Fruit fly (Drosophila melanogaster) whole organism, embryonic: ENCODE data around the gene Rab39.

Experiments used
- CG10431 ChIP-seq: fragments of 200-800 bp; sonication (Bioruptor generic); optimal IDR thresholded peaks from 3 replicates; lab custom pipeline; 2018; ENCODE audit warnings: missing biosample characterization, mild to moderate bottlenecking, missing genetic modification characterization
- CG10543 ChIP-seq: fragments of 200-800 bp; sonication (Bioruptor generic); optimal IDR thresholded peaks from 3 replicates; lab custom pipeline; 2017; ENCODE audit warnings: missing biosample characterization, mild to moderate bottlenecking, missing genetic modification characterization, moderate library complexity
- CG10959 ChIP-seq: fragments of 200-800 bp; sonication (Bioruptor generic); IDR thresholded peaks from 2 replicates; pipeline ENCODE4 v1.3.6; 2022; ENCODE audit warnings: missing biosample characterization, missing genetic modification characterization
- CG11085 ChIP-seq: fragments of 200-800 bp; sonication (Bioruptor generic); IDR thresholded peaks from 2 replicates; pipeline ENCODE4 v1.3.6; 2022; ENCODE audit warnings: missing biosample characterization, missing genetic modification characterization
- CG11398 ChIP-seq: fragments of 200-800 bp; sonication (Bioruptor generic); optimal IDR thresholded peaks from 2 replicates; lab custom pipeline; 2016; ENCODE audit warnings: missing biosample characterization, missing genetic modification characterization
- CG11504 ChIP-seq: fragments of 200-800 bp; sonication (Bioruptor generic); optimal IDR thresholded peaks from 3 replicates; lab custom pipeline; 2019; ENCODE audit warnings: missing biosample characterization, mild to moderate bottlenecking, missing genetic modification characterization, moderate library complexity
- CG11696 ChIP-seq: fragments of 200-800 bp; sonication (Bioruptor generic); IDR thresholded peaks from 2 replicates; pipeline ENCODE4 v1.3.6; 2022; ENCODE audit warnings: missing biosample characterization, missing genetic modification characterization
- CG12219 ChIP-seq: fragments of 200-800 bp; sonication (Bioruptor generic); optimal IDR thresholded peaks from 3 replicates; lab custom pipeline; 2018; ENCODE audit warnings: missing biosample characterization, mild to moderate bottlenecking, missing genetic modification characterization
- CG12659 ChIP-seq: fragments of 200-800 bp; sonication (Bioruptor generic); optimal IDR thresholded peaks from 3 replicates; lab custom pipeline; 2017; ENCODE audit warnings: mild to moderate bottlenecking, missing biosample characterization, missing genetic modification reagents, missing genetic modification characterization
- CG1602 ChIP-seq: fragments of 200-800 bp; sonication (Bioruptor generic); optimal IDR thresholded peaks from 3 replicates; lab custom pipeline; 2016; ENCODE audit warnings: missing biosample characterization, missing genetic modification characterization
- CG17568 ChIP-seq: fragments of 200-800 bp; sonication (Bioruptor generic); optimal IDR thresholded peaks from 2 replicates; lab custom pipeline; 2018; ENCODE audit warnings: missing biosample characterization, mild to moderate bottlenecking, missing genetic modification characterization, moderate library complexity
- CG2678 ChIP-seq: fragments of 200-800 bp; sonication (Bioruptor generic); optimal IDR thresholded peaks from 3 replicates; lab custom pipeline; 2019; ENCODE audit warnings: missing biosample characterization, mild to moderate bottlenecking, missing genetic modification characterization, moderate library complexity
- CG2712 ChIP-seq: fragments of 200-800 bp; optimal IDR thresholded peaks from 3 replicates; lab custom pipeline; 2019; ENCODE audit warnings: missing biosample characterization, mild to moderate bottlenecking, missing genetic modification characterization, moderate library complexity
- CG2875 ChIP-seq: fragments of 200-800 bp; sonication (Bioruptor generic); optimal IDR thresholded peaks from 2 replicates; lab custom pipeline; 2017; ENCODE audit warnings: missing biosample characterization, mild to moderate bottlenecking, missing genetic modification characterization, missing genetic modification reagents
- CG3847 ChIP-seq: fragments of 200-800 bp; sonication (Bioruptor generic); IDR thresholded peaks from 2 replicates; pipeline ENCODE4 v1.3.6; 2022; ENCODE audit warnings: missing biosample characterization, missing genetic modification characterization
- CG4730 ChIP-seq: fragments of 200-800 bp; sonication (Bioruptor generic); IDR thresholded peaks from 2 replicates; pipeline ENCODE4 v1.3.6; 2022; ENCODE audit warnings: missing biosample characterization, missing genetic modification characterization
- CG6683 ChIP-seq: fragments of 200-800 bp; sonication (Bioruptor generic); optimal IDR thresholded peaks from 2 replicates; lab custom pipeline; 2017; ENCODE audit warnings: missing biosample characterization, mild to moderate bottlenecking, missing genetic modification characterization, missing genetic modification reagents
- CG9215 ChIP-seq: fragments of 200-800 bp; sonication (Bioruptor generic); IDR thresholded peaks from 2 replicates; pipeline ENCODE4 v1.3.6; 2022; ENCODE audit warnings: missing biosample characterization, missing genetic modification characterization
- Dek ChIP-seq: fragments of 200-800 bp; sonication (Bioruptor generic); optimal IDR thresholded peaks from 3 replicates; lab custom pipeline; 2019; ENCODE audit warnings: missing biosample characterization, mild to moderate bottlenecking, missing genetic modification characterization, moderate library complexity
- E2f1 ChIP-seq: fragments of 200-800 bp; sonication (Bioruptor generic); IDR thresholded peaks from 2 replicates; pipeline ENCODE4 v1.3.6; 2022; ENCODE audit warnings: missing biosample characterization, missing genetic modification characterization
- Gug ChIP-seq: fragments of 200-800 bp; sonication (Bioruptor generic); IDR thresholded peaks from 4 replicates; pipeline ENCODE4 v1.3.6; 2022; ENCODE audit warnings: missing biosample characterization, missing genetic modification characterization
- H15 ChIP-seq: fragments of 200-800 bp; sonication (Bioruptor generic); IDR thresholded peaks from 3 replicates; pipeline ENCODE4 v1.3.6; 2022; ENCODE audit warnings: missing biosample characterization, missing genetic modification characterization
- H2.0 ChIP-seq: fragments of 200-800 bp; sonication (Bioruptor generic); IDR thresholded peaks from 2 replicates; pipeline ENCODE4 v1.3.6; 2022; ENCODE audit warnings: missing biosample characterization, missing genetic modification characterization
- HLH54F ChIP-seq: fragments of 200-800 bp; sonication (Bioruptor generic); optimal IDR thresholded peaks from 3 replicates; lab custom pipeline; 2016; ENCODE audit warnings: missing biosample characterization, missing genetic modification characterization
- Hsf ChIP-seq: fragments of 200-800 bp; sonication (Bioruptor generic); optimal IDR thresholded peaks from 3 replicates; lab custom pipeline; 2016; ENCODE audit warnings: missing biosample characterization, missing genetic modification characterization
- NK7.1 ChIP-seq: fragments of 200-800 bp; sonication (Bioruptor generic); optimal IDR thresholded peaks from 3 replicates; lab custom pipeline; 2016; ENCODE audit warnings: missing biosample characterization, missing genetic modification characterization
- Nf-YC ChIP-seq: fragments of 200-800 bp; optimal IDR thresholded peaks from 3 replicates; lab custom pipeline; 2019; ENCODE audit warnings: missing biosample characterization, mild to moderate bottlenecking, missing genetic modification characterization, moderate library complexity
- Oaz ChIP-seq: fragments of 200-800 bp; sonication (Bioruptor generic); IDR thresholded peaks from 2 replicates; pipeline ENCODE4 v1.3.6; 2022; ENCODE audit warnings: missing biosample characterization, missing genetic modification characterization
- Ravus ChIP-seq: fragments of 200-800 bp; sonication (Bioruptor generic); IDR thresholded peaks from 2 replicates; pipeline ENCODE4 v1.3.6; 2022; ENCODE audit warnings: missing biosample characterization, missing genetic modification characterization
- Spps ChIP-seq: fragments of 200-800 bp; sonication (Bioruptor generic); optimal IDR thresholded peaks from 2 replicates; lab custom pipeline; 2018; ENCODE audit warnings: missing biosample characterization, mild to moderate bottlenecking, missing genetic modification characterization
- Trl ChIP-seq, 3 experiments: fragments of >200 bp in 2 of 3; fragments of 200-800 bp in 1 of 3; sonication (Bioruptor generic) in 1 of 3; optimal IDR thresholded peaks; 2 replicates in 1 of 3; 3 replicates in 2 of 3; lab custom pipeline; 2016 to 2017; ENCODE audit warnings: missing biosample characterization in 1 of 3, missing genetic modification characterization in 1 of 3
- Xbp1 ChIP-seq: fragments of 200-800 bp; sonication (Bioruptor generic); optimal IDR thresholded peaks from 3 replicates; lab custom pipeline; 2016; ENCODE audit warnings: missing biosample characterization, mild to moderate bottlenecking, missing genetic modification characterization
- ap ChIP-seq: fragments of 200-800 bp; sonication (Bioruptor generic); IDR thresholded peaks from 2 replicates; pipeline ENCODE4 v1.3.6; 2022; ENCODE audit warnings: missing biosample characterization, missing genetic modification characterization
- ash1 ChIP-seq: fragments of 200-800 bp; sonication (Bioruptor generic); optimal IDR thresholded peaks from 2 replicates; lab custom pipeline; 2018; ENCODE audit warnings: missing biosample characterization, mild to moderate bottlenecking, missing genetic modification characterization
- bigmax ChIP-seq: fragments of 200-800 bp; sonication (Bioruptor generic); optimal IDR thresholded peaks from 2 replicates; lab custom pipeline; 2018; ENCODE audit warnings: missing biosample characterization, mild to moderate bottlenecking, missing genetic modification characterization
- chif ChIP-seq, 2 experiments: fragments of 200-800 bp; sonication (Bioruptor generic); optimal IDR thresholded peaks; 3 replicates each; lab custom pipeline; 2016; ENCODE audit warnings: missing biosample characterization in 2 of 2, missing genetic modification characterization in 2 of 2
- crc ChIP-seq: fragments of 200-800 bp; sonication (Bioruptor generic); optimal IDR thresholded peaks from 2 replicates; lab custom pipeline; 2016; ENCODE audit warnings: missing biosample characterization, missing genetic modification characterization
- dm ChIP-seq: fragments of 200-800 bp; sonication (Bioruptor generic); optimal IDR thresholded peaks from 3 replicates; lab custom pipeline; 2016; ENCODE audit warnings: missing biosample characterization, missing genetic modification characterization
- exex ChIP-seq: fragments of 200-800 bp; sonication (Bioruptor generic); optimal IDR thresholded peaks from 4 replicates; lab custom pipeline; 2018; ENCODE audit warnings: missing biosample characterization, mild to moderate bottlenecking, missing genetic modification characterization, moderate library complexity
- kni ChIP-seq: fragments of 200-800 bp; sonication (Bioruptor generic); optimal IDR thresholded peaks from 3 replicates; lab custom pipeline; 2017; ENCODE audit warnings: mild to moderate bottlenecking, missing biosample characterization, missing genetic modification reagents, missing genetic modification characterization
- p53 ChIP-seq: fragments of 200-800 bp; sonication (Bioruptor generic); optimal IDR thresholded peaks from 2 replicates; lab custom pipeline; 2016; ENCODE audit warnings: missing biosample characterization, missing genetic modification characterization
- phol ChIP-seq: fragments of 200-800 bp; sonication (Bioruptor generic); optimal IDR thresholded peaks from 3 replicates; lab custom pipeline; 2018; ENCODE audit warnings: missing biosample characterization, mild to moderate bottlenecking, missing genetic modification characterization, moderate library complexity
- pum ChIP-seq: fragments of 200-800 bp; sonication (Bioruptor generic); optimal IDR thresholded peaks from 2 replicates; lab custom pipeline; 2016; ENCODE audit warnings: missing biosample characterization, missing genetic modification characterization
- rib ChIP-seq: fragments of 200-800 bp; sonication (Bioruptor generic); IDR thresholded peaks from 2 replicates; pipeline ENCODE4 v1.3.6; 2022; ENCODE audit warnings: missing biosample characterization, missing genetic modification characterization
- row ChIP-seq: fragments of 200-800 bp; sonication (Bioruptor generic); IDR thresholded peaks from 3 replicates; pipeline ENCODE4 v1.3.6; 2022; ENCODE audit warnings: missing biosample characterization, missing genetic modification characterization
- seq ChIP-seq: fragments of 200-800 bp; sonication (Bioruptor generic); IDR thresholded peaks from 2 replicates; pipeline ENCODE4 v1.3.6; 2022; ENCODE audit warnings: missing biosample characterization, missing genetic modification characterization
- slp2 ChIP-seq: fragments of 200-800 bp; sonication (Bioruptor generic); optimal IDR thresholded peaks from 2 replicates; lab custom pipeline; 2016; ENCODE audit warnings: missing biosample characterization, missing genetic modification characterization
- sob ChIP-seq: fragments of 200-800 bp; sonication (Bioruptor generic); IDR thresholded peaks from 2 replicates; pipeline ENCODE4 v1.3.6; 2022; ENCODE audit warnings: missing biosample characterization, missing genetic modification characterization

Gene Rab39

dm6 chrX:7703001-7703864 lies 31.5 kb upstream of the Rab39 start (continued):
- TF ChIP-seq CG2875: peak; percentile 25
- TF ChIP-seq CG2678 (tag; lab: Kevin White, UChicago): peak; percentile 91
- peak; percentile 47 for TF ChIP-seq HLH54F (GFP tag; lab: Kevin White, UChicago)
- TF ChIP-seq Hsf (GFP tag; lab: Kevin White, UChicago): peak; percentile 13
- peak; percentile 94 for TF ChIP-seq slp2 (GFP tag; lab: Kevin White, UChicago)
- TF ChIP-seq Oaz (GFP tag; lab: Robert Waterston, UW): peak; percentile 58; the same call in 1 of the 2 replicates
- TF ChIP-seq CG11504 (tag; lab: Kevin White, UChicago): peak; percentile 94
- TF ChIP-seq seq (GFP tag; lab: Robert Waterston, UW): peak; percentile 45; the same call in 1 of the 2 replicates
- peak; percentile 66 for TF ChIP-seq Dek (tag; lab: Kevin White, UChicago)
- TF ChIP-seq rib: peak; percentile 77
- TF ChIP-seq Spps (tag; lab: Kevin White, UChicago): peak; percentile 5
- peak; percentile 37 for TF ChIP-seq CG10431
- TF ChIP-seq p53 (GFP tag; lab: Kevin White, UChicago): peak; percentile 84
- TF ChIP-seq E2f1: peak; percentile 72
- TF ChIP-seq CG2712 (tag; lab: Kevin White, UChicago): peak; percentile 15
- peak; percentile 96 for TF ChIP-seq crc (GFP tag; lab: Kevin White, UChicago)
- TF ChIP-seq exex (tag; lab: Kevin White, UChicago): peak; percentile 58
- TF ChIP-seq CG11085: peak; percentile 40
- peak; percentile 51 for TF ChIP-seq Gug (GFP tag; lab: Robert Waterston, UW)
- peak; percentile 95 for TF ChIP-seq pum
- peak; percentile 66 for TF ChIP-seq ash1
- TF ChIP-seq CG9215 (GFP tag; lab: Robert Waterston, UW): peak; percentile 55; the same call in 1 of the 2 replicates
- peak; percentile 63 for TF ChIP-seq sob (GFP tag; lab: Robert Waterston, UW)
- TF ChIP-seq NK7.1: peak; percentile 82
- TF ChIP-seq CG17568 (GFP tag; lab: Kevin White, UChicago): peak; percentile 60
- peak; percentile 3 for TF ChIP-seq CG1602 (GFP tag; lab: Kevin White, UChicago)
- TF ChIP-seq chif (GFP tag; optimal IDR thresholded peaks at IDR 0.05; lab: Kevin White, UChicago): peak in 1 of 2 experiments; percentile 23
- TF ChIP-seq H15 (GFP tag; lab: Robert Waterston, UW): peak; percentile 32; the same call in 2 of the 3 replicates
- TF ChIP-seq CG10543: peak; percentile 93
- peak; percentile 47 for TF ChIP-seq dm (GFP tag; lab: Kevin White, UChicago)
- TF ChIP-seq Nf-YC: peak; percentile 51
- TF ChIP-seq bigmax (GFP tag; lab: Kevin White, UChicago): peak; percentile 15
- peak; percentile 19 for TF ChIP-seq CG11398 (GFP tag; lab: Kevin White, UChicago)
- TF ChIP-seq CG12659: peak; percentile 63
- peak; percentile 79 for TF ChIP-seq CG12219 (GFP tag; lab: Kevin White, UChicago)
- peak; percentile 20 for TF ChIP-seq Ravus (GFP tag; lab: Robert Waterston, UW)
- peak; percentile 24 for TF ChIP-seq Xbp1 (GFP tag; lab: Kevin White, UChicago)
- peak; percentile 69 for TF ChIP-seq kni (GFP tag; lab: Kevin White, UChicago)
- peak in 1 of 2 experiments; percentile 7 for TF ChIP-seq Trl (optimal IDR thresholded peaks at IDR 0.05; lab: Kevin White, UChicago)
- TF ChIP-seq Trl (GFP tag; optimal IDR thresholded peaks at IDR 0.05; lab: Kevin White, UChicago): peak; percentile 91
- TF ChIP-seq CG11696: peak; percentile 29
- peak; percentile 23 for TF ChIP-seq phol (tag; lab: Kevin White, UChicago)
- peak; percentile 91 for TF ChIP-seq row (GFP tag; lab: Robert Waterston, UW)
- peak; percentile 68 for TF ChIP-seq H2.0 (GFP tag; lab: Robert Waterston, UW)
- peak; percentile 33 for TF ChIP-seq CG10959 (GFP tag; lab: Robert Waterston, UW)
- peak; percentile 37; the same call in 1 of the 2 replicates for TF ChIP-seq CG4730 (GFP tag; lab: Robert Waterston, UW)
- peak; percentile 39; the same call in 1 of the 2 replicates for TF ChIP-seq ap (GFP tag; lab: Robert Waterston, UW)
- TF ChIP-seq CG3847: peak; percentile 38
- TF ChIP-seq CG6683: peak; percentile 6
